Fruit fly (Drosophila melanogaster) whole organism, embryonic: ENCODE measurements around the gene Caper.

ENCODE experiments used
- Adf1 ChIP-seq: fragments of 200-800 bp; sonication (Bioruptor generic); IDR thresholded peaks from 2 replicates; pipeline ENCODE4 v1.3.6; 2022; ENCODE audit warnings: missing biosample characterization, missing genetic modification characterization
- Asciz ChIP-seq: fragments of 200-800 bp; sonication (Bioruptor generic); optimal IDR thresholded peaks from 2 replicates; lab custom pipeline; 2017; ENCODE audit warnings: missing biosample characterization, mild to moderate bottlenecking, missing genetic modification characterization, missing genetic modification reagents
- B-H2 ChIP-seq: fragments of 200-800 bp; sonication (Bioruptor generic); optimal IDR thresholded peaks from 2 replicates; lab custom pipeline; 2018; ENCODE audit warnings: missing biosample characterization, mild to moderate bottlenecking, missing genetic modification characterization
- CG12155 ChIP-seq: fragments of 200-800 bp; sonication (Bioruptor generic); optimal IDR thresholded peaks from 3 replicates; lab custom pipeline; 2016; ENCODE audit warnings: missing biosample characterization, missing genetic modification characterization
- CG13624 ChIP-seq: fragments of 200-800 bp; sonication (Bioruptor generic); optimal IDR thresholded peaks from 2 replicates; lab custom pipeline; 2016; ENCODE audit warnings: missing biosample characterization, missing genetic modification characterization
- CG14965 ChIP-seq: fragments of 200-800 bp; sonication (Bioruptor generic); optimal IDR thresholded peaks from 2 replicates; lab custom pipeline; 2016; ENCODE audit warnings: missing biosample characterization, missing genetic modification characterization, borderline replicate concordance
- CG1603 ChIP-seq: fragments of 200-800 bp; sonication (Bioruptor generic); optimal IDR thresholded peaks from 2 replicates; lab custom pipeline; 2019; ENCODE audit warnings: missing biosample characterization, mild to moderate bottlenecking, missing genetic modification characterization, moderate library complexity
- CG18011 ChIP-seq: fragments of 200-800 bp; sonication (Bioruptor generic); optimal IDR thresholded peaks from 2 replicates; lab custom pipeline; 2017; ENCODE audit warnings: missing biosample characterization, missing genetic modification characterization, mild to moderate bottlenecking, moderate library complexity, missing genotype
- CG2712 ChIP-seq: fragments of 200-800 bp; optimal IDR thresholded peaks from 3 replicates; lab custom pipeline; 2019; ENCODE audit warnings: missing biosample characterization, mild to moderate bottlenecking, missing genetic modification characterization, moderate library complexity
- CG30431 ChIP-seq: fragments of 200-800 bp; sonication (Bioruptor generic); optimal IDR thresholded peaks from 2 replicates; lab custom pipeline; 2017; ENCODE audit warnings: missing biosample characterization, missing genetic modification characterization
- CG3281 ChIP-seq: fragments of 200-800 bp; sonication (Bioruptor generic); optimal IDR thresholded peaks from 3 replicates; lab custom pipeline; 2017; ENCODE audit warnings: missing biosample characterization, mild to moderate bottlenecking, missing genetic modification characterization
- CG3995 ChIP-seq: fragments of 200-800 bp; sonication (Bioruptor generic); optimal IDR thresholded peaks from 3 replicates; lab custom pipeline; 2016; ENCODE audit warnings: missing biosample characterization, missing genetic modification characterization
- CG6254 ChIP-seq: fragments of 200-800 bp; sonication (Bioruptor generic); optimal IDR thresholded peaks from 3 replicates; lab custom pipeline; 2017; ENCODE audit warnings: mild to moderate bottlenecking, missing biosample characterization, missing genetic modification reagents, missing genetic modification characterization
- CG6683 ChIP-seq: fragments of 200-800 bp; sonication (Bioruptor generic); optimal IDR thresholded peaks from 2 replicates; lab custom pipeline; 2017; ENCODE audit warnings: missing biosample characterization, mild to moderate bottlenecking, missing genetic modification characterization, missing genetic modification reagents
- CG8359 ChIP-seq: fragments of 200-800 bp; sonication (Bioruptor generic); optimal IDR thresholded peaks from 2 replicates; lab custom pipeline; 2017; ENCODE audit warnings: missing biosample characterization, mild to moderate bottlenecking, missing genetic modification characterization, borderline replicate concordance
- Chrac-16 ChIP-seq: fragments of 200-800 bp; sonication (Bioruptor generic); optimal IDR thresholded peaks from 3 replicates; lab custom pipeline; 2016; ENCODE audit warnings: missing biosample characterization, missing genetic modification characterization
- Elba2 ChIP-seq: fragments of 200-800 bp; sonication (Bioruptor generic); optimal IDR thresholded peaks from 3 replicates; lab custom pipeline; 2016; ENCODE audit warnings: missing biosample characterization, missing genetic modification characterization
- Ets97D ChIP-seq: fragments of 200-800 bp; sonication (Bioruptor generic); optimal IDR thresholded peaks from 3 replicates; lab custom pipeline; 2016; ENCODE audit warnings: missing biosample characterization, missing genetic modification characterization
- Hr3 ChIP-seq: fragments of 200-800 bp; sonication (Bioruptor generic); optimal IDR thresholded peaks from 3 replicates; lab custom pipeline; 2016; ENCODE audit warnings: missing biosample characterization, missing genetic modification characterization
- Lpt ChIP-seq: fragments of >200 bp; optimal IDR thresholded peaks from 2 replicates; lab custom pipeline; 2018; ENCODE audit warnings: missing biosample characterization, missing genetic modification characterization
- MESR4 ChIP-seq: fragments of 200-800 bp; sonication (Bioruptor generic); optimal IDR thresholded peaks from 2 replicates; lab custom pipeline; 2018; ENCODE audit warnings: missing biosample characterization, mild to moderate bottlenecking, missing genetic modification characterization, moderate library complexity
- MTF-1 ChIP-seq: fragments of 200-800 bp; sonication (Bioruptor generic); optimal IDR thresholded peaks from 2 replicates; lab custom pipeline; 2018; ENCODE audit warnings: missing biosample characterization, mild to moderate bottlenecking, missing genetic modification characterization, borderline replicate concordance
- Max ChIP-seq: fragments of 200-800 bp; sonication (Bioruptor generic); optimal IDR thresholded peaks from 2 replicates; lab custom pipeline; 2016; ENCODE audit warnings: missing biosample characterization, mild to moderate bottlenecking, missing genetic modification characterization
- Meics ChIP-seq: fragments of 200-800 bp; sonication (Bioruptor generic); optimal IDR thresholded peaks from 2 replicates; lab custom pipeline; 2017; ENCODE audit warnings: missing biosample characterization, mild to moderate bottlenecking, missing genetic modification characterization
- Rx ChIP-seq: fragments of 200-800 bp; sonication (Bioruptor generic); IDR thresholded peaks from 2 replicates; pipeline ENCODE4 v1.3.6; 2022; ENCODE audit warnings: missing biosample characterization, missing genetic modification characterization
- Side ChIP-seq: fragments of 200-800 bp; sonication (Bioruptor generic); optimal IDR thresholded peaks from 2 replicates; lab custom pipeline; 2016; ENCODE audit warnings: missing biosample characterization, missing genetic modification characterization
- Stat92E ChIP-seq, 3 experiments: fragments of >200 bp in 2 of 3; fragments of 200-800 bp in 1 of 3; sonication (Bioruptor generic) in 1 of 3; optimal IDR thresholded peaks; 2 replicates each; lab custom pipeline; 2017 to 2019; ENCODE audit warnings: missing biosample characterization in 3 of 3, missing genetic modification characterization in 3 of 3, mild to moderate bottlenecking in 1 of 3, moderate library complexity in 1 of 3
- Xrp1 ChIP-seq: fragments of 200-800 bp; sonication (Bioruptor generic); IDR thresholded peaks from 2 replicates; pipeline ENCODE4 v1.3.6; 2022; ENCODE audit warnings: missing biosample characterization, missing genetic modification characterization
- abd-A ChIP-seq: fragments of 200-800 bp; sonication (Bioruptor generic); optimal IDR thresholded peaks from 3 replicates; lab custom pipeline; 2019; ENCODE audit warnings: missing biosample characterization, mild to moderate bottlenecking, missing genetic modification characterization, moderate library complexity
- bab2 ChIP-seq: fragments of 200-800 bp; sonication (Bioruptor generic); optimal IDR thresholded peaks from 2 replicates; lab custom pipeline; 2016; ENCODE audit warnings: missing biosample characterization, missing genetic modification characterization
- caup ChIP-seq: fragments of 200-800 bp; sonication (Bioruptor generic); optimal IDR thresholded peaks from 3 replicates; lab custom pipeline; 2017; ENCODE audit warnings: missing biosample characterization, mild to moderate bottlenecking, missing genetic modification characterization, moderate library complexity; ENCODE audit not compliant: severe bottlenecking
- chm ChIP-seq: fragments of 200-800 bp; sonication (Bioruptor generic); IDR thresholded peaks from 2 replicates; pipeline ENCODE4 v1.3.6; 2022; ENCODE audit warnings: missing biosample characterization, missing genetic modification characterization
- crol ChIP-seq: fragments of 200-800 bp; sonication (Bioruptor generic); IDR thresholded peaks from 2 replicates; pipeline ENCODE4 v1.3.6; 2022; ENCODE audit warnings: missing biosample characterization, missing genetic modification characterization
- cwo ChIP-seq: fragments of 200-800 bp; sonication (Bioruptor generic); optimal IDR thresholded peaks from 3 replicates; lab custom pipeline; 2017; ENCODE audit warnings: missing biosample characterization, missing genetic modification characterization, mild to moderate bottlenecking, moderate library complexity, missing genetic modification reagents
- dpn ChIP-seq, 2 experiments: fragments of 200-800 bp; sonication (Bioruptor generic); optimal IDR thresholded peaks; 3 replicates each; lab custom pipeline; 2016; ENCODE audit warnings: missing biosample characterization in 2 of 2, missing genetic modification characterization in 2 of 2
- gem ChIP-seq: fragments of 200-800 bp; sonication (Bioruptor generic); optimal IDR thresholded peaks from 2 replicates; lab custom pipeline; 2019; ENCODE audit warnings: missing biosample characterization, mild to moderate bottlenecking, missing genetic modification characterization, moderate library complexity
- gro ChIP-seq: fragments of 200-800 bp; sonication (Bioruptor generic); optimal IDR thresholded peaks from 2 replicates; lab custom pipeline; 2016; ENCODE audit warnings: missing biosample characterization, missing genetic modification characterization
- gsb-n ChIP-seq: fragments of 200-800 bp; sonication (Bioruptor generic); optimal IDR thresholded peaks from 3 replicates; lab custom pipeline; 2018; ENCODE audit warnings: missing biosample characterization, mild to moderate bottlenecking, missing genetic modification characterization
- gt ChIP-seq: fragments of 200-800 bp; sonication (Bioruptor generic); IDR thresholded peaks from 2 replicates; pipeline ENCODE4 v1.3.6; 2022; ENCODE audit warnings: missing biosample characterization, missing genetic modification characterization
- jigr1 ChIP-seq: fragments of 200-800 bp; sonication (Bioruptor generic); IDR thresholded peaks from 3 replicates; pipeline ENCODE4 v1.3.6; 2022; ENCODE audit warnings: missing biosample characterization, missing genetic modification characterization
- maf-S ChIP-seq: fragments of 200-800 bp; sonication (Bioruptor generic); optimal IDR thresholded peaks from 2 replicates; lab custom pipeline; 2016; ENCODE audit warnings: missing biosample characterization, missing genetic modification characterization
- mam ChIP-seq: fragments of 200-800 bp; sonication (Bioruptor generic); optimal IDR thresholded peaks from 3 replicates; lab custom pipeline; 2016; ENCODE audit warnings: missing biosample characterization, missing genetic modification characterization
- pros ChIP-seq: fragments of 200-800 bp; sonication (Bioruptor generic); optimal IDR thresholded peaks from 3 replicates; lab custom pipeline; 2019; ENCODE audit warnings: missing biosample characterization, mild to moderate bottlenecking, missing genetic modification characterization, moderate library complexity
- sens ChIP-seq: fragments of 200-800 bp; sonication (Bioruptor generic); peaks from one replicate; lab custom pipeline; 2016; ENCODE audit warnings: missing biosample characterization, missing genetic modification characterization
- seq ChIP-seq: fragments of 200-800 bp; sonication (Bioruptor generic); IDR thresholded peaks from 2 replicates; pipeline ENCODE4 v1.3.6; 2022; ENCODE audit warnings: missing biosample characterization, missing genetic modification characterization
- slbo ChIP-seq: fragments of 200-800 bp; sonication (Bioruptor generic); IDR thresholded peaks from 2 replicates; pipeline ENCODE4 v1.3.6; 2022; ENCODE audit warnings: missing biosample characterization, missing genetic modification characterization
- sna ChIP-seq: fragments of 200-800 bp; sonication (Bioruptor generic); IDR thresholded peaks from 2 replicates; pipeline ENCODE4 v1.3.6; 2022; ENCODE audit warnings: missing biosample characterization, missing genetic modification characterization; ENCODE audit not compliant: partially characterized antibody
- vfl ChIP-seq: fragments of 200-800 bp; sonication (Bioruptor generic); optimal IDR thresholded peaks from 2 replicates; lab custom pipeline; 2016; ENCODE audit warnings: missing biosample characterization, missing genetic modification characterization
- yki ChIP-seq: fragments of >200 bp; optimal IDR thresholded peaks from 3 replicates; lab custom pipeline; 2018

Gene Caper

DNA sequence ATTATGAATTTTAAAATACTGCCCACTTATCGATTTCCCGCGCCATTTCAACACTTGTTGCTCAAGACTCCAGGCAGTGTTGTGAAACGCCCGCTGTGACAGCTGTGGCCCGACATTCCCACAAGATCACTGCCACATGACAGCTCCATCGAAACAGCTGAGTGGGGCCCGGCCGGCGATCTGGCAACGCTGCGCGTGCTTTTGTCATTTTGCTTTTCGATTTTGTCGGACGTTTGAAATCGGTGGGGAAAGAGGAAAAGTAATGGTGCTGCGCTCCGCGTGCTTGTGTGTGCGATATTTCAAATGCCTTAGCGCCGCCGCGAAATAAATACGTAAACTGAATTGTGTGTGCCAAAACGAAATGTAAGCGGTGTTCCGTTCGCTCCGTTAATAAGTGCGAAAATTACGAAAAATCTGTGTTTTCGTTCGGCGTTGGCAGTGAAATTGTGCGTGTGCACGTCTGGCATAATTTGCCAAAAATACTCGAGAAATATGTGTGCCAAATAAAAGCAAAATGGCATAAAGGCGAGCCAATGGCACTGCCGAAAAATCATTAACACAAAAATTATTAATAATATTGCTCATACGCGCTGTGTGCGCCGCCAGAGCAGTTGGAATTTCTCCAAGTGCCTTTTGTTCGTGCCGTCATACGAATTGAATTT is 9.8 kb downstream of the Caper start (continued):
- TF ChIP-seq gt (GFP tag; lab: Robert Waterston, UW) (no peak), Chrac-16 (GFP tag; lab: Kevin White, UChicago) (no peak), bab2 (no peak), CG6254 (no peak), sens (GFP tag; lab: Kevin White, UChicago) (peak; percentile 83), yki (no peak), dpn (GFP tag; optimal IDR thresholded peaks at IDR 0.05; lab: Kevin White, UChicago) (peak; percentile 42 to 57), CG1603 (tag; lab: Kevin White, UChicago) (peak; percentile 90), crol (peak; percentile 92), gsb-n (tag; lab: Kevin White, UChicago) (no peak), Asciz (peak; percentile 22), CG14965 (GFP tag; lab: Kevin White, UChicago) (no peak), CG3281 (GFP tag; lab: Kevin White, UChicago) (peak; percentile 51), vfl (GFP tag; lab: Kevin White, UChicago) (peak; percentile 34), sna (GFP tag; lab: Robert Waterston, UW) (peak; percentile 66; the same call in 1 of the 2 replicates), Hr3 (peak; percentile 29), chm (GFP tag; lab: Robert Waterston, UW) (peak; percentile 64), gem (tag; lab: Kevin White, UChicago) (peak; percentile 58), Elba2 (GFP tag; lab: Kevin White, UChicago) (no peak), Lpt (GFP tag; lab: Kevin White, UChicago) (no peak), CG12155 (GFP tag; lab: Kevin White, UChicago) (peak; percentile 0), Max (GFP tag; lab: Kevin White, UChicago) (peak; percentile 36), CG13624 (GFP tag; lab: Kevin White, UChicago) (peak; percentile 48), mam (peak; percentile 51), seq (GFP tag; lab: Robert Waterston, UW) (peak; percentile 60; the same call in 1 of the 2 replicates), gro (GFP tag; lab: Kevin White, UChicago) (peak; percentile 78), Side (GFP tag; lab: Kevin White, UChicago) (peak; percentile 53), Ets97D (GFP tag; lab: Kevin White, UChicago) (peak; percentile 96), Stat92E (GFP tag; optimal IDR thresholded peaks at IDR 0.05; lab: Kevin White, UChicago) (peak in 1 of 3 experiments; percentile 33), jigr1 (GFP tag; lab: Robert Waterston, UW) (0 out of 3 replicates have a peak, but pooled peaks have one; percentile 61), Adf1 (GFP tag; lab: Robert Waterston, UW) (peak; percentile 66), Xrp1 (GFP tag; lab: Robert Waterston, UW) (no peak), abd-A (peak; percentile 65), cwo (GFP tag; lab: Kevin White, UChicago) (no peak), CG2712 (tag; lab: Kevin White, UChicago) (peak; percentile 33), slbo (GFP tag; lab: Robert Waterston, UW) (peak; percentile 75), CG8359 (GFP tag; lab: Kevin White, UChicago) (no peak), Meics (GFP tag; lab: Kevin White, UChicago) (peak; percentile 48), pros (no peak), caup (GFP tag; lab: Kevin White, UChicago) (peak; percentile 67), CG6683 (GFP tag; lab: Kevin White, UChicago) (no peak), CG18011 (GFP tag; lab: Kevin White, UChicago) (no peak), maf-S (no peak), Rx (GFP tag; lab: Robert Waterston, UW) (peak; percentile 26; the same call in 1 of the 2 replicates), B-H2 (GFP tag; lab: Kevin White, UChicago) (peak; percentile 72), CG3995 (GFP tag; lab: Kevin White, UChicago) (peak; percentile 9), MESR4 (GFP tag; lab: Kevin White, UChicago) (peak; percentile 66), CG30431 (GFP tag; lab: Kevin White, UChicago) (no peak), MTF-1 (GFP tag; lab: Kevin White, UChicago) (peak; percentile 49)
